Fruit fly (Drosophila melanogaster): ENCODE data around the gene CG31407.

CG31407 gene

DNA sequence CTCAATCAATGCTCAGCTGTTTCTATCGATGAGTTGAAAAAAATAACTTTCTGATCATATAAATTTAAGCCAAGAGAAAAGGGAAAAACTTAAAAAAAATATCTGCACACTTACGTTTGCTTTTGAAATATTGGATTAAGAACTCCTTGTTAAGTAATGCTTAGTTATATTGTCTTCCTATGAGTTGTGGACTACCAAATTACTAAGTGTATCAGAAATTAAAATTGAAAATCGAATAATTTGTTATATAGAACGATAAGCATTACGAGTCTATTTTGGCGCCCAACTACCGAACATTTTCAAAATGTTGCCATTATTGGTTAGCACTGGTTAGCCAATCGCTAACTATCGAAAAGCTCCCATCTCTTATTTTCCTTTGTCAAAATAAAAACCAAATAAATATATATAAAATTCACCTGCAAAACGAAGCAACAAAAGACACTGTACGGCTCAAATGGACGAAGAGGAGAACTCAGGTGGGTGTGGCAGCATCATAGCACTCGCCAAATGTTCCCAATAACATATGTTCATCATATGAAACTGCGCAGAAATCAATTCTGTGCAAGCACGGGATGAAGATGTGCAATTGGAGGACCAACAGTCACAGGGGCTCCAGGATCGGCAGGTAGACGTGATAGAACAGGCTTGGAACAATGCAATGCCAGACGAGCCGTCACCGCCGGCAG, 24.0 kb upstream of the CG31407 start, which contains the start of gene ohgt (continued):
- no peak for TF ChIP-seq HLH3B (GFP tag; IDR thresholded peaks at IDR 0.05)
- no peak for TF ChIP-seq hb (GFP tag; IDR thresholded peaks at IDR 0.05; ENCODE audit: partially characterized antibody)
- TF ChIP-seq CG11504 (tag; optimal IDR thresholded peaks at IDR 0.05): peak; percentile 50
- TF ChIP-seq CG7556 (GFP tag; optimal IDR thresholded peaks at IDR 0.05): no peak
- no peak for TF ChIP-seq grau (tag; optimal IDR thresholded peaks at IDR 0.05)
- no peak for TF ChIP-seq br (optimal IDR thresholded peaks at IDR 0.05)
- TF ChIP-seq CG18599 (GFP tag; optimal IDR thresholded peaks at IDR 0.05): no peak
- TF ChIP-seq dysf (GFP tag; IDR thresholded peaks at IDR 0.05): no peak
- no peak for TF ChIP-seq inv (GFP tag; IDR thresholded peaks at IDR 0.05; ENCODE audit: partially characterized antibody)
- peak; percentile 39 for TF ChIP-seq CG2712 (tag; optimal IDR thresholded peaks at IDR 0.05)
- TF ChIP-seq Xrp1 (GFP tag; IDR thresholded peaks at IDR 0.05): peak; percentile 23; the same call in 1 of the 2 replicates
- TF ChIP-seq Eip74EF (GFP tag; optimal IDR thresholded peaks at IDR 0.05): peak in 1 of 2 experiments; percentile 6
- no peak for TF ChIP-seq mam (GFP tag; optimal IDR thresholded peaks at IDR 0.05)
- peak; percentile 89 for TF ChIP-seq E2f2 (GFP tag; IDR thresholded peaks at IDR 0.05)
- TF ChIP-seq dimm (GFP tag; IDR thresholded peaks at IDR 0.05): no peak
- TF ChIP-seq fd102C (GFP tag; optimal IDR thresholded peaks at IDR 0.05): no peak
- no peak for TF ChIP-seq Nf-YB (GFP tag; optimal IDR thresholded peaks at IDR 0.05)
- TF ChIP-seq CG11398 (GFP tag; optimal IDR thresholded peaks at IDR 0.05): no peak
- TF ChIP-seq CG9215 (GFP tag; IDR thresholded peaks at IDR 0.05): no peak
- no peak for TF ChIP-seq CG31224 (GFP tag; IDR thresholded peaks at IDR 0.05)
- no peak for TF ChIP-seq CG18764 (GFP tag; optimal IDR thresholded peaks at IDR 0.05)
- TF ChIP-seq Opbp (GFP tag; IDR thresholded peaks at IDR 0.05; ENCODE audit: partially characterized antibody): peak; percentile 29; the same call in 1 of the 3 replicates
- no peak for TF ChIP-seq klu (GFP tag; IDR thresholded peaks at IDR 0.05)
- no peak for TF ChIP-seq tup (GFP tag; optimal IDR thresholded peaks at IDR 0.05)
- TF ChIP-seq Hey (tag; optimal IDR thresholded peaks at IDR 0.05): no peak
- TF ChIP-seq ssp (GFP tag; IDR thresholded peaks at IDR 0.05): no peak
- no peak for TF ChIP-seq CG10209 (GFP tag; optimal IDR thresholded peaks at IDR 0.05)
- TF ChIP-seq CG12104 (GFP tag; optimal IDR thresholded peaks at IDR 0.05): no peak
- TF ChIP-seq nau (GFP tag; optimal IDR thresholded peaks at IDR 0.05): no peak
- TF ChIP-seq Bgb (GFP tag; IDR thresholded peaks at IDR 0.05; ENCODE audit: partially characterized antibody): peak; percentile 33; the same call in 1 of the 2 replicates
- TF ChIP-seq tx (GFP tag; optimal IDR thresholded peaks at IDR 0.05): no peak
- peak; percentile 57 for TF ChIP-seq BEAF-32 (GFP tag; optimal IDR thresholded peaks at IDR 0.05)
- TF ChIP-seq Doc2 (GFP tag; IDR thresholded peaks at IDR 0.05): no peak
- TF ChIP-seq CG6765 (GFP tag; optimal IDR thresholded peaks at IDR 0.05): no peak
- no peak for TF ChIP-seq CG12744 (GFP tag; optimal IDR thresholded peaks at IDR 0.05)
- TF ChIP-seq pros (GFP tag; optimal IDR thresholded peaks at IDR 0.05): no peak
- no peak for TF ChIP-seq CG13123 (GFP tag; optimal IDR thresholded peaks at IDR 0.05)
- no peak for TF ChIP-seq CG4360 (GFP tag; IDR thresholded peaks at IDR 0.05)
- TF ChIP-seq zen2 (GFP tag; IDR thresholded peaks at IDR 0.05; ENCODE audit: partially characterized antibody): no peak
- no peak for TF ChIP-seq sna (GFP tag; IDR thresholded peaks at IDR 0.05; ENCODE audit: partially characterized antibody)
- no peak for TF ChIP-seq kah (GFP tag; optimal IDR thresholded peaks at IDR 0.05)
- no peak for TF ChIP-seq Spps (tag; optimal IDR thresholded peaks at IDR 0.05)
- no peak for TF ChIP-seq CG9932 (GFP tag; IDR thresholded peaks at IDR 0.05)
- TF ChIP-seq da (GFP tag; optimal IDR thresholded peaks at IDR 0.05): no peak
- TF ChIP-seq CG34224 (GFP tag; IDR thresholded peaks at IDR 0.05; ENCODE audit: partially characterized antibody): peak; percentile 33; the same call in 2 of the 3 replicates
- TF ChIP-seq Sox100B (GFP tag; optimal IDR thresholded peaks at IDR 0.05): no peak
- TF ChIP-seq sim (GFP tag; IDR thresholded peaks at IDR 0.05): no peak
- TF ChIP-seq chn (GFP tag; optimal IDR thresholded peaks at IDR 0.05): no peak
- no peak for TF ChIP-seq CG4282 (GFP tag; optimal IDR thresholded peaks at IDR 0.05)
- peak; percentile 74 for TF ChIP-seq CG10267 (tag; optimal IDR thresholded peaks at IDR 0.05)

All from whole organism, embryonic.